Fruit fly (Drosophila melanogaster): ENCODE measurements around the gene Syx16.

The Syx16 gene

DNA sequence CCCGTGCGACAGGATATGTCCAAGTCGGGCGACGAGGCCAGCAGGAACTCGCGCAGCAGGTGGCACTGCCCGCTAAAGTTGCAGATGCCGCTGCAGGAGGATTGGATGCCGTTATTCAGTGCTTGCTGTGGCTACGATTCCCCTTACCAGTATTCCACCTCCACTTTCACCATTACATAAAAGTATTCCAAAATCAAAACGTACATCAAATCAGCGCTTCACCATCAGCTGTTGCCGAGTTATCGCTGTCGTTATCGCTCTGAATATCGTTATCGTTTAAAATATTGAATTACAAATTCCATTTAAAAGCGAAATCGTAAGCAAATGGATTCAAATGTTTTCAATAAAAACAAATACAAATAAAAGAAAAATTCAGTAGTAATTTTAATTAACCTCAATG, 33.3 kb upstream of the Syx16 start, which contains the start of gene CG15456:
CG15456 (minus strand) TSS at position 225 of the 400 bp plus-strand sequence.
- TF ChIP-seq pad (GFP tag; optimal IDR thresholded peaks at IDR 0.05) = no peak
- peak; percentile 16 for TF ChIP-seq bab1 (GFP tag; optimal IDR thresholded peaks at IDR 0.05)

dm6 chrX:20423747-20424165, 30.2 kb upstream of the Syx16 start, which contains the start of the genes Pp4-19C and cactin:
Gene Pp4-19C, minus strand, starts transcription at chrX:20424002.
Gene cactin, plus strand, starts transcription at chrX:20424069.
- TF ChIP-seq CG7101 (tag; optimal IDR thresholded peaks at IDR 0.05) = peak; percentile 21
- TF ChIP-seq Crg-1 (GFP tag; optimal IDR thresholded peaks at IDR 0.05) = peak; percentile 41
- TF ChIP-seq toe (GFP tag; optimal IDR thresholded peaks at IDR 0.05) = peak; percentile 71
- TF ChIP-seq Hr96 (GFP tag; optimal IDR thresholded peaks at IDR 0.05) = no peak
- TF ChIP-seq ovo (GFP tag; optimal IDR thresholded peaks at IDR 0.05) = peak; percentile 26
- peak; percentile 26 for TF ChIP-seq CG14711 (tag; optimal IDR thresholded peaks at IDR 0.05)
- no peak for TF ChIP-seq CG12768 (GFP tag; optimal IDR thresholded peaks at IDR 0.05)
- TF ChIP-seq CG33017 (tag; optimal IDR thresholded peaks at IDR 0.05) = no peak
- TF ChIP-seq cnc (optimal IDR thresholded peaks at IDR 0.05) = no peak
- peak; percentile 51 for TF ChIP-seq Mnt (GFP tag; optimal IDR thresholded peaks at IDR 0.05)
- no peak for TF ChIP-seq CG5204 (GFP tag; optimal IDR thresholded peaks at IDR 0.05)
- no peak for TF ChIP-seq Clk (GFP tag; optimal IDR thresholded peaks at IDR 0.05)
- TF ChIP-seq kay (GFP tag; ENCODE audit: borderline replicate concordance) = no peak
- peak; percentile 45 for TF ChIP-seq CG1620 (GFP tag; optimal IDR thresholded peaks at IDR 0.05)
- TF ChIP-seq CG11617 (GFP tag; optimal IDR thresholded peaks at IDR 0.05) = peak; percentile 7
- no peak for TF ChIP-seq CG7045 (GFP tag; optimal IDR thresholded peaks at IDR 0.05)
- peak; percentile 5 for TF ChIP-seq bab1 (GFP tag; optimal IDR thresholded peaks at IDR 0.05)
- peak; percentile 23 for TF ChIP-seq tj (GFP tag; optimal IDR thresholded peaks at IDR 0.05)
- TF ChIP-seq cic (GFP tag; optimal IDR thresholded peaks at IDR 0.05) = no peak
- no peak for TF ChIP-seq pad (GFP tag; optimal IDR thresholded peaks at IDR 0.05)

- TF ChIP-seq CG7045 (GFP tag; optimal IDR thresholded peaks at IDR 0.05) = no peak
- no peak for TF ChIP-seq Clk (GFP tag; optimal IDR thresholded peaks at IDR 0.05)
- no peak for TF ChIP-seq ovo (GFP tag; optimal IDR thresholded peaks at IDR 0.05)
- TF ChIP-seq kay (GFP tag; ENCODE audit: borderline replicate concordance) = no peak
Measured at dm6 chrX:20423158-20423557, 29.6 kb upstream of the Syx16 start.

DNA sequence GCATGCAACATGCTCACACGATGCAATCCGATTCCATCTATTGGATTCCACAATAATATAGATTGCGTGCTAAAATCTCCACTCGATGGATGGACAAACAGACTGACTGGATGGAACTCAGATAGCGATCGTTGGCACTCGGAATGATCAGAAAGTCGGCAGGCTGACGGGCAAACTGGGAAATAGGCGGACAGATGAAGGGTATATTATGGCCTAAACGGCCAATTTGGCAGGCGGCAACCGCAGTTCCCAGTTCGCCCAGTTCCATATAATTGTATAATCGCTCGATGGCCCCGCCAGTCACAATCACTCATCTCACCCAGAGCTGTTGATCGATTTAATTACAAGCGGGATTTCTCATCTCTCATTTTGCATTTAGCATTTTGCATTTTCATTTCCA, 25.8 kb upstream of the Syx16 start, which contains the start of gene Obp19d:
Obp19d (plus strand) TSS at position 301 of the 400 bp plus-strand sequence.
- no peak for TF ChIP-seq CG11617 (GFP tag; optimal IDR thresholded peaks at IDR 0.05)
- TF ChIP-seq CG33017 (tag; optimal IDR thresholded peaks at IDR 0.05) = no peak
- no peak for TF ChIP-seq CG5204 (GFP tag; optimal IDR thresholded peaks at IDR 0.05)
- no peak for TF ChIP-seq CG14711 (tag; optimal IDR thresholded peaks at IDR 0.05)
- TF ChIP-seq CG7045 (GFP tag; optimal IDR thresholded peaks at IDR 0.05) = no peak
- no peak for TF ChIP-seq CG7101 (tag; optimal IDR thresholded peaks at IDR 0.05)
- TF ChIP-seq pad (GFP tag; optimal IDR thresholded peaks at IDR 0.05) = no peak
- no peak for TF ChIP-seq Mnt (GFP tag; optimal IDR thresholded peaks at IDR 0.05)
- no peak for TF ChIP-seq CG1620 (GFP tag; optimal IDR thresholded peaks at IDR 0.05)
- TF ChIP-seq Clk (GFP tag; optimal IDR thresholded peaks at IDR 0.05) = no peak
- no peak for TF ChIP-seq cnc (optimal IDR thresholded peaks at IDR 0.05)
- no peak for TF ChIP-seq cic (GFP tag; optimal IDR thresholded peaks at IDR 0.05)
- TF ChIP-seq bab1 (GFP tag; optimal IDR thresholded peaks at IDR 0.05) = no peak
- no peak for TF ChIP-seq tj (GFP tag; optimal IDR thresholded peaks at IDR 0.05)
- TF ChIP-seq Crg-1 (GFP tag; optimal IDR thresholded peaks at IDR 0.05) = no peak
- no peak for TF ChIP-seq toe (GFP tag; optimal IDR thresholded peaks at IDR 0.05)
- TF ChIP-seq ovo (GFP tag; optimal IDR thresholded peaks at IDR 0.05) = no peak
- TF ChIP-seq Hr96 (GFP tag; optimal IDR thresholded peaks at IDR 0.05) = no peak
- no peak for TF ChIP-seq kay (GFP tag; ENCODE audit: borderline replicate concordance)
- TF ChIP-seq CG12768 (GFP tag; optimal IDR thresholded peaks at IDR 0.05) = no peak

dm6 chrX:20418864-20419263, 25.3 kb upstream of the Syx16 start, which contains the start of gene Obp19c:
Gene Obp19c, minus strand, starts transcription at chrX:20418964.
- TF ChIP-seq cic (GFP tag; optimal IDR thresholded peaks at IDR 0.05) (no peak), pad (GFP tag; optimal IDR thresholded peaks at IDR 0.05) (no peak), tj (GFP tag; optimal IDR thresholded peaks at IDR 0.05) (peak; percentile 3), CG1620 (GFP tag; optimal IDR thresholded peaks at IDR 0.05) (no peak), Mnt (GFP tag; optimal IDR thresholded peaks at IDR 0.05) (no peak), CG14711 (tag; optimal IDR thresholded peaks at IDR 0.05) (no peak), CG5204 (GFP tag; optimal IDR thresholded peaks at IDR 0.05) (no peak), CG11617 (GFP tag; optimal IDR thresholded peaks at IDR 0.05) (no peak)

dm6 chrX:20416433-20416832, 22.9 kb upstream of the Syx16 start, which contains the start of gene Obp19b:
Gene Obp19b, plus strand, starts transcription at chrX:20416733.
- TF ChIP-seq cnc (optimal IDR thresholded peaks at IDR 0.05) (no peak), CG7045 (GFP tag; optimal IDR thresholded peaks at IDR 0.05) (no peak), tj (GFP tag; optimal IDR thresholded peaks at IDR 0.05) (no peak), Mnt (GFP tag; optimal IDR thresholded peaks at IDR 0.05) (no peak), CG5204 (GFP tag; optimal IDR thresholded peaks at IDR 0.05) (no peak), bab1 (GFP tag; optimal IDR thresholded peaks at IDR 0.05) (no peak), cic (GFP tag; optimal IDR thresholded peaks at IDR 0.05) (no peak)

- TF ChIP-seq CG12768 (GFP tag; optimal IDR thresholded peaks at IDR 0.05) = no peak
- no peak for TF ChIP-seq Clk (GFP tag; optimal IDR thresholded peaks at IDR 0.05)
- TF ChIP-seq ovo (GFP tag; optimal IDR thresholded peaks at IDR 0.05) = no peak
- no peak for TF ChIP-seq CG11617 (GFP tag; optimal IDR thresholded peaks at IDR 0.05)
- no peak for TF ChIP-seq CG14711 (tag; optimal IDR thresholded peaks at IDR 0.05)
- TF ChIP-seq CG7101 (tag; optimal IDR thresholded peaks at IDR 0.05) = no peak
- no peak for TF ChIP-seq cnc (optimal IDR thresholded peaks at IDR 0.05)
- TF ChIP-seq tj (GFP tag; optimal IDR thresholded peaks at IDR 0.05) = no peak
- TF ChIP-seq CG1620 (GFP tag; optimal IDR thresholded peaks at IDR 0.05) = no peak
Measured at dm6 chrX:20415444-20415843, 21.9 kb upstream of the Syx16 start, which contains the start of gene Obp19a. Gene Obp19a, plus strand, starts transcription at chrX:20415744.

Measured in whole organism, adult.